Worm (Caenorhabditis elegans) whole organism, late embryonic: ENCODE measurements around the gene F59E11.2.

Experiments used
- F13H6.1 ChIP-seq: sonication (generic microtip); optimal IDR thresholded peaks from 2 replicates; lab custom pipeline; 2016; ENCODE audit warnings: missing genetic modification characterization, missing compliant biosample characterization
- ets-4 ChIP-seq: sonication (generic microtip); optimal IDR thresholded peaks from 2 replicates; lab custom pipeline; 2016; ENCODE audit warnings: missing genetic modification characterization, missing compliant biosample characterization
- lin-11 ChIP-seq: fragments of 200-800 bp; sonication (Bioruptor generic); optimal IDR thresholded peaks from 2 replicates; lab custom pipeline; 2018; ENCODE audit warnings: mild to moderate bottlenecking, missing genetic modification characterization, missing compliant biosample characterization
- nfya-1 ChIP-seq: sonication (generic microtip); optimal IDR thresholded peaks from 2 replicates; lab custom pipeline; 2017; ENCODE audit warnings: missing genetic modification characterization, mild to moderate bottlenecking, missing compliant biosample characterization, antibody characterized with exemption, moderate library complexity

ce11 chrV:8994801-8995200 lies 6.5 kb upstream of the F59E11.2 start, which contains the start of gene F59E11.5:
- TF ChIP-seq lin-11 (tag; lab: Kevin White, UChicago): no peak
- no peak for TF ChIP-seq nfya-1 (tag; lab: Kevin White, UChicago)
- no peak for TF ChIP-seq F13H6.1 (tag; lab: Kevin White, UChicago)
- no peak for TF ChIP-seq ets-4 (tag; lab: Kevin White, UChicago)
